Worm (Caenorhabditis elegans): ENCODE data around the gene F09E5.14.

F09E5.14 gene

ce11 chrII:5322732-5323326, 21.8 kb downstream of the F09E5.14 start, which contains the start of gene vhp-1:
vhp-1 (plus strand) TSS chrII:5323276.
- TF ChIP-seq lin-38 (GFP tag; IDR thresholded peaks at IDR 0.05), result no peak
- TF ChIP-seq ama-1 (optimal IDR thresholded peaks at IDR 0.05), result no peak
- TF ChIP-seq ceh-20 (GFP tag; IDR thresholded peaks at IDR 0.05), result no peak
- no peak for TF ChIP-seq lin-15B (tag; optimal IDR thresholded peaks at IDR 0.05)
- peak; percentile 26 for TF ChIP-seq hlh-11 (tag; optimal IDR thresholded peaks at IDR 0.05)
- no peak for TF ChIP-seq F10B5.3 (tag; optimal IDR thresholded peaks at IDR 0.05)
- TF ChIP-seq daf-16 (GFP tag; optimal IDR thresholded peaks at IDR 0.05), result no peak
- TF ChIP-seq daf-16 (tag; optimal IDR thresholded peaks at IDR 0.05), result peak; percentile 20
- peak; percentile 32 for TF ChIP-seq nhr-28 (tag; optimal IDR thresholded peaks at IDR 0.05)
- TF ChIP-seq lin-1 (GFP tag; IDR thresholded peaks at IDR 0.05), result no peak
- no peak for TF ChIP-seq hmg-1.1 (GFP tag; IDR thresholded peaks at IDR 0.05)
- TF ChIP-seq R02D3.7 (tag; optimal IDR thresholded peaks at IDR 0.05), result no peak
- no peak for TF ChIP-seq pha-4 (GFP tag; IDR thresholded peaks at IDR 0.05)
- peak; percentile 15 for TF ChIP-seq pha-4 (tag; optimal IDR thresholded peaks at IDR 0.05)

- 0 out of 2 replicates have a peak, but pooled peaks have one; percentile 60 for TF ChIP-seq T26A8.4 (GFP tag; IDR thresholded peaks at IDR 0.05)
- peak; percentile 39 for TF ChIP-seq nhr-77 (tag; optimal IDR thresholded peaks at IDR 0.05)
- peak; percentile 25 to 38 for TF ChIP-seq lsy-2 (tag; optimal IDR thresholded peaks at IDR 0.05)
- peak; percentile 63; the same call in 1 of the 2 replicates for TF ChIP-seq php-3 (GFP tag; IDR thresholded peaks at IDR 0.05)
- TF ChIP-seq rbr-2 (tag; optimal IDR thresholded peaks at IDR 0.05), result peak; percentile 42
- TF ChIP-seq cey-2 (tag; optimal IDR thresholded peaks at IDR 0.05; ENCODE audit: borderline replicate concordance, insufficient read depth), result no peak
- TF ChIP-seq madf-5 (GFP tag; IDR thresholded peaks at IDR 0.05), result 0 out of 4 replicates have a peak, but pooled peaks of 1 of the 2 experiments have one; percentile 5
- peak; percentile 66 for TF ChIP-seq dve-1 (tag; optimal IDR thresholded peaks at IDR 0.05; ENCODE audit: insufficient read depth)
- peak in 1 of 2 experiments; percentile 98 for TF ChIP-seq unc-62 (GFP tag; optimal IDR thresholded peaks at IDR 0.05 in 1 of 2)
- TF ChIP-seq unc-62 (tag; optimal IDR thresholded peaks at IDR 0.05), result no peak
- no peak for TF ChIP-seq lin-38 (GFP tag; IDR thresholded peaks at IDR 0.05)
- no peak for TF ChIP-seq ces-1 (GFP tag; optimal IDR thresholded peaks at IDR 0.05)
- 0 out of 2 replicates have a peak, but pooled peaks have one; percentile 33 for TF ChIP-seq ceh-20 (GFP tag; IDR thresholded peaks at IDR 0.05)
- no peak for TF ChIP-seq zfp-3 (GFP tag; conservative IDR thresholded peaks at IDR 0.05)
- no peak for TF ChIP-seq ceh-44 (GFP tag; IDR thresholded peaks at IDR 0.05)
- TF ChIP-seq ceh-28 (tag; optimal IDR thresholded peaks at IDR 0.05), result no peak
- TF ChIP-seq nhr-42 (GFP tag; IDR thresholded peaks at IDR 0.05), result 0 out of 2 replicates have a peak, but pooled peaks have one; percentile 15
- peak; percentile 55 for TF ChIP-seq F10B5.3 (tag; optimal IDR thresholded peaks at IDR 0.05)
- TF ChIP-seq zfp-2 (tag; optimal IDR thresholded peaks at IDR 0.05), result no peak
- TF ChIP-seq spr-1 (tag; optimal IDR thresholded peaks at IDR 0.05), result peak; percentile 52
- no peak for TF ChIP-seq lin-39 (tag; optimal IDR thresholded peaks at IDR 0.05)
- TF ChIP-seq tra-1 (GFP tag; IDR thresholded peaks at IDR 0.05), result no peak
- TF ChIP-seq aha-1 (tag), result peak; percentile 27
- peak; percentile 11 for TF ChIP-seq lin-13 (GFP tag; optimal IDR thresholded peaks at IDR 0.05)
- TF ChIP-seq set-16 (GFP tag; IDR thresholded peaks at IDR 0.05), result peak; percentile 98
- peak; percentile 82 for TF ChIP-seq nhr-102 (tag; optimal IDR thresholded peaks at IDR 0.05)
- no peak for TF ChIP-seq tag-97 (GFP tag; IDR thresholded peaks at IDR 0.05)
- no peak for TF ChIP-seq lim-7 (GFP tag; IDR thresholded peaks at IDR 0.05)
- TF ChIP-seq zip-2 (tag; optimal IDR thresholded peaks at IDR 0.05), result peak; percentile 12
- TF ChIP-seq daf-16 (GFP tag; optimal IDR thresholded peaks at IDR 0.05), result no peak
- peak; percentile 54 for TF ChIP-seq daf-16 (tag; optimal IDR thresholded peaks at IDR 0.05)
- TF ChIP-seq hlh-30 (tag; optimal IDR thresholded peaks at IDR 0.05; ENCODE audit: insufficient read depth), result peak; percentile 65
- no peak for TF ChIP-seq R02D3.7 (tag; optimal IDR thresholded peaks at IDR 0.05)
- TF ChIP-seq snpc-4 (tag; optimal IDR thresholded peaks at IDR 0.05), result no peak
- no peak for TF ChIP-seq snpc-1.2 (GFP tag; IDR thresholded peaks at IDR 0.05)
- TF ChIP-seq dmd-6 (GFP tag; IDR thresholded peaks at IDR 0.05), result peak; percentile 52
- TF ChIP-seq mxl-2 (GFP tag; conservative IDR thresholded peaks at IDR 0.05), result no peak
- TF ChIP-seq mdl-1 (tag; optimal IDR thresholded peaks at IDR 0.05), result peak in 1 of 2 experiments; percentile 41
- TF ChIP-seq hmg-1.1 (GFP tag; IDR thresholded peaks at IDR 0.05), result peak; percentile 50; the same call in 1 of the 2 replicates
- peak; percentile 67 for TF ChIP-seq pqm-1 (tag; optimal IDR thresholded peaks at IDR 0.05)
- no peak for TF ChIP-seq F44E2.7 (GFP tag; IDR thresholded peaks at IDR 0.05)
These were observed 22.9 kb downstream of the F09E5.14 start for ce11 chrII:5321718-5322286.

All from whole organism, L4 larva.